Worm (Caenorhabditis elegans): ENCODE measurements around the gene T28D6.4.

- TF ChIP-seq nhr-28 (tag; optimal IDR thresholded peaks at IDR 0.05) (no peak), skn-1 (tag; optimal IDR thresholded peaks at IDR 0.05) (no peak), snu-23 (GFP tag; optimal IDR thresholded peaks at IDR 0.05) (no peak), nhr-76 (tag; optimal IDR thresholded peaks at IDR 0.05) (no peak)
Observed at ce11 chrIII:11318131-11318530, 42.1 kb upstream of the T28D6.4 start, which contains the start of gene teg-1.

Data from whole organism, L1 larva.